Worm (Caenorhabditis elegans): ENCODE results near the gene swt-5.

ce11 chrV:9550313-9550712, 49.1 kb downstream of the swt-5 start, which contains the start of gene ehbp-1:
- no peak for TF ChIP-seq flt-1 (GFP tag; IDR thresholded peaks at IDR 0.05)
- TF ChIP-seq scrt-1 (GFP tag; IDR thresholded peaks at IDR 0.05), result no peak
- TF ChIP-seq hnd-1 (tag; optimal IDR thresholded peaks at IDR 0.05), result no peak

All from whole organism, early embryonic.